Fruit fly (Drosophila melanogaster) whole organism, embryonic: ENCODE data around the gene CG42538.

Experiments
- B-H2 ChIP-seq: fragments of 200-800 bp; sonication (Bioruptor generic); optimal IDR thresholded peaks from 2 replicates; lab custom pipeline; 2018; ENCODE audit warnings: missing biosample characterization, mild to moderate bottlenecking, missing genetic modification characterization
- CG1024 ChIP-seq: fragments of 200-800 bp; sonication (Bioruptor generic); IDR thresholded peaks from 2 replicates; pipeline ENCODE4 v1.3.6; 2022; ENCODE audit warnings: missing biosample characterization, missing genetic modification characterization
- CG12155 ChIP-seq: fragments of 200-800 bp; sonication (Bioruptor generic); optimal IDR thresholded peaks from 3 replicates; lab custom pipeline; 2016; ENCODE audit warnings: missing biosample characterization, missing genetic modification characterization
- CG1602 ChIP-seq: fragments of 200-800 bp; sonication (Bioruptor generic); optimal IDR thresholded peaks from 3 replicates; lab custom pipeline; 2016; ENCODE audit warnings: missing biosample characterization, missing genetic modification characterization
- CG1647 ChIP-seq: fragments of 200-800 bp; sonication (Bioruptor generic); optimal IDR thresholded peaks from 3 replicates; lab custom pipeline; 2016; ENCODE audit warnings: missing biosample characterization, missing genetic modification characterization
- CG17912 ChIP-seq: fragments of 200-800 bp; sonication (Bioruptor generic); optimal IDR thresholded peaks from 2 replicates; lab custom pipeline; 2018; ENCODE audit warnings: missing biosample characterization, mild to moderate bottlenecking, missing genetic modification characterization
- CG2678 ChIP-seq: fragments of 200-800 bp; sonication (Bioruptor generic); optimal IDR thresholded peaks from 3 replicates; lab custom pipeline; 2019; ENCODE audit warnings: missing biosample characterization, mild to moderate bottlenecking, missing genetic modification characterization, moderate library complexity
- CG2712 ChIP-seq: fragments of 200-800 bp; optimal IDR thresholded peaks from 3 replicates; lab custom pipeline; 2019; ENCODE audit warnings: missing biosample characterization, mild to moderate bottlenecking, missing genetic modification characterization, moderate library complexity
- CG42726 ChIP-seq: fragments of 200-800 bp; sonication (Bioruptor generic); IDR thresholded peaks from 2 replicates; pipeline ENCODE4 v1.3.6; 2022; ENCODE audit warnings: missing biosample characterization, missing genetic modification characterization; ENCODE audit not compliant: partially characterized antibody
- CG4360 ChIP-seq: fragments of 200-800 bp; sonication (Bioruptor generic); IDR thresholded peaks from 2 replicates; pipeline ENCODE4 v1.3.6; 2022; ENCODE audit warnings: missing biosample characterization, missing genetic modification characterization
- CG4854 ChIP-seq: fragments of 200-800 bp; sonication (Bioruptor generic); optimal IDR thresholded peaks from 2 replicates; lab custom pipeline; 2016; ENCODE audit warnings: missing biosample characterization, missing genetic modification characterization, inconsistent platforms
- CG5180 ChIP-seq: fragments of 200-800 bp; sonication (Bioruptor generic); optimal IDR thresholded peaks from 3 replicates; lab custom pipeline; 2017; ENCODE audit warnings: missing biosample characterization, missing genetic modification characterization, mild to moderate bottlenecking, moderate library complexity, missing genetic modification reagents
- CG6683 ChIP-seq: fragments of 200-800 bp; sonication (Bioruptor generic); optimal IDR thresholded peaks from 2 replicates; lab custom pipeline; 2017; ENCODE audit warnings: missing biosample characterization, mild to moderate bottlenecking, missing genetic modification characterization, missing genetic modification reagents
- CG8281 ChIP-seq: fragments of 200-800 bp; sonication (Bioruptor generic); optimal IDR thresholded peaks from 2 replicates; lab custom pipeline; 2018; ENCODE audit warnings: missing biosample characterization, mild to moderate bottlenecking, missing genetic modification characterization, moderate library complexity
- CG9817 ChIP-seq: fragments of 200-800 bp; sonication (Bioruptor generic); optimal IDR thresholded peaks from 2 replicates; lab custom pipeline; 2018; ENCODE audit warnings: missing biosample characterization, mild to moderate bottlenecking, missing genetic modification characterization, moderate library complexity
- Doc3 ChIP-seq: fragments of 200-800 bp; sonication (Bioruptor generic); IDR thresholded peaks from 3 replicates; pipeline ENCODE4 v1.3.6; 2022; ENCODE audit warnings: missing biosample characterization, missing genetic modification characterization; ENCODE audit not compliant: partially characterized antibody
- Ets97D ChIP-seq: fragments of 200-800 bp; sonication (Bioruptor generic); optimal IDR thresholded peaks from 3 replicates; lab custom pipeline; 2016; ENCODE audit warnings: missing biosample characterization, missing genetic modification characterization
- Fer1 ChIP-seq: fragments of 200-800 bp; sonication (Bioruptor generic); optimal IDR thresholded peaks from 2 replicates; lab custom pipeline; 2017; ENCODE audit warnings: missing biosample characterization, mild to moderate bottlenecking, missing genetic modification characterization
- HLH54F ChIP-seq: fragments of 200-800 bp; sonication (Bioruptor generic); optimal IDR thresholded peaks from 3 replicates; lab custom pipeline; 2016; ENCODE audit warnings: missing biosample characterization, missing genetic modification characterization
- Kr ChIP-seq: fragments of 200-800 bp; sonication (Bioruptor generic); optimal IDR thresholded peaks from 2 replicates; lab custom pipeline; 2017; ENCODE audit warnings: missing biosample characterization, mild to moderate bottlenecking, missing genetic modification characterization
- Lhr ChIP-seq: fragments of 200-800 bp; sonication (Bioruptor generic); optimal IDR thresholded peaks from 3 replicates; lab custom pipeline; 2017; ENCODE audit warnings: mild to moderate bottlenecking, missing biosample characterization, missing genetic modification reagents, missing genetic modification characterization
- Neu2 ChIP-seq: fragments of 200-800 bp; sonication (Bioruptor generic); optimal IDR thresholded peaks from 3 replicates; lab custom pipeline; 2016; ENCODE audit warnings: missing biosample characterization, missing genetic modification characterization, borderline replicate concordance
- Oaz ChIP-seq: fragments of 200-800 bp; sonication (Bioruptor generic); IDR thresholded peaks from 2 replicates; pipeline ENCODE4 v1.3.6; 2022; ENCODE audit warnings: missing biosample characterization, missing genetic modification characterization
- Opbp ChIP-seq: fragments of 200-800 bp; sonication (Bioruptor generic); IDR thresholded peaks from 3 replicates; pipeline ENCODE4 v1.3.6; 2022; ENCODE audit warnings: missing biosample characterization, missing genetic modification characterization; ENCODE audit not compliant: partially characterized antibody
- Taf1 ChIP-seq: fragments of 200-800 bp; sonication (Bioruptor generic); IDR thresholded peaks from 2 replicates; pipeline ENCODE4 v1.3.6; 2022; ENCODE audit warnings: missing biosample characterization, missing genetic modification characterization
- Xrp1 ChIP-seq: fragments of 200-800 bp; sonication (Bioruptor generic); IDR thresholded peaks from 2 replicates; pipeline ENCODE4 v1.3.6; 2022; ENCODE audit warnings: missing biosample characterization, missing genetic modification characterization
- ara ChIP-seq: fragments of 200-800 bp; sonication (Bioruptor generic); IDR thresholded peaks from 2 replicates; pipeline ENCODE4 v1.3.6; 2022; ENCODE audit warnings: missing biosample characterization, missing genetic modification characterization
- bab2 ChIP-seq: fragments of 200-800 bp; sonication (Bioruptor generic); optimal IDR thresholded peaks from 2 replicates; lab custom pipeline; 2016; ENCODE audit warnings: missing biosample characterization, missing genetic modification characterization
- bbx ChIP-seq: fragments of 200-800 bp; sonication (Bioruptor generic); IDR thresholded peaks from 2 replicates; pipeline ENCODE4 v1.3.6; 2022; ENCODE audit warnings: missing biosample characterization, missing genetic modification characterization; ENCODE audit not compliant: partially characterized antibody
- dmrt11E ChIP-seq: fragments of 200-800 bp; sonication (Bioruptor generic); optimal IDR thresholded peaks from 3 replicates; lab custom pipeline; 2018; ENCODE audit warnings: missing biosample characterization, mild to moderate bottlenecking, missing genetic modification characterization, moderate library complexity
- dysf ChIP-seq: fragments of 200-800 bp; sonication (Bioruptor generic); IDR thresholded peaks from 3 replicates; pipeline ENCODE4 v1.3.6; 2022; ENCODE audit warnings: missing biosample characterization, missing genetic modification characterization
- ewg ChIP-seq: fragments of 200-800 bp; sonication (Bioruptor generic); optimal IDR thresholded peaks from 3 replicates; lab custom pipeline; 2017; ENCODE audit warnings: mild to moderate bottlenecking, missing biosample characterization, missing genetic modification reagents, missing genetic modification characterization
- grn ChIP-seq: fragments of 200-800 bp; sonication (Bioruptor generic); optimal IDR thresholded peaks from 3 replicates; lab custom pipeline; 2017; ENCODE audit warnings: missing biosample characterization, missing genetic modification characterization
- hbn ChIP-seq: fragments of 200-800 bp; sonication (Bioruptor generic); IDR thresholded peaks from 2 replicates; pipeline ENCODE4 v1.3.6; 2022; ENCODE audit warnings: missing biosample characterization, missing genetic modification characterization; ENCODE audit not compliant: partially characterized antibody
- hkb ChIP-seq, 2 experiments: fragments of 200-800 bp in 1 of 2; fragments of >200 bp in 1 of 2; sonication (Bioruptor generic) in 1 of 2; IDR thresholded peaks in 1 of 2; optimal IDR thresholded peaks in 1 of 2; 2 replicates each; pipeline versions ENCODE4 v1.3.6 to Lab custom; 2017 to 2022; ENCODE audit warnings: missing biosample characterization in 1 of 2, missing genetic modification characterization in 1 of 2
- lmd ChIP-seq: fragments of 200-800 bp; sonication (Bioruptor generic); IDR thresholded peaks from 2 replicates; pipeline ENCODE4 v1.3.6; 2022; ENCODE audit warnings: missing biosample characterization, missing genetic modification characterization
- nerfin-1 ChIP-seq: fragments of 200-800 bp; sonication (Bioruptor generic); optimal IDR thresholded peaks from 3 replicates; lab custom pipeline; 2019; ENCODE audit warnings: missing biosample characterization, mild to moderate bottlenecking, missing genetic modification characterization, moderate library complexity
- otp ChIP-seq: fragments of 200-800 bp; sonication (Bioruptor generic); IDR thresholded peaks from 3 replicates; pipeline ENCODE4, ENCODE4 v1.3.6; 2022; ENCODE audit warnings: missing biosample characterization, missing genetic modification characterization
- pros ChIP-seq: fragments of 200-800 bp; sonication (Bioruptor generic); optimal IDR thresholded peaks from 3 replicates; lab custom pipeline; 2019; ENCODE audit warnings: missing biosample characterization, mild to moderate bottlenecking, missing genetic modification characterization, moderate library complexity
- ranshi ChIP-seq: fragments of 200-800 bp; sonication (Bioruptor generic); IDR thresholded peaks from 2 replicates; pipeline ENCODE4 v1.3.6; 2022; ENCODE audit warnings: missing biosample characterization, missing genetic modification characterization
- rib ChIP-seq: fragments of 200-800 bp; sonication (Bioruptor generic); IDR thresholded peaks from 2 replicates; pipeline ENCODE4 v1.3.6; 2022; ENCODE audit warnings: missing biosample characterization, missing genetic modification characterization
- ro ChIP-seq: fragments of 200-800 bp; sonication (Bioruptor generic); IDR thresholded peaks from 2 replicates; pipeline ENCODE4 v1.3.6; 2022; ENCODE audit warnings: missing biosample characterization, missing genetic modification characterization
- sc ChIP-seq, 3 experiments: fragments of >200 bp in 2 of 3; fragments of 200-800 bp in 1 of 3; sonication (Bioruptor generic) in 1 of 3; optimal IDR thresholded peaks; 2 replicates in 2 of 3; 3 replicates in 1 of 3; lab custom pipeline; 2017; ENCODE audit warnings: mild to moderate bottlenecking in 1 of 3, missing biosample characterization in 1 of 3, missing genetic modification characterization in 1 of 3, missing genetic modification reagents in 1 of 3
- sens ChIP-seq: fragments of 200-800 bp; sonication (Bioruptor generic); peaks from one replicate; lab custom pipeline; 2016; ENCODE audit warnings: missing biosample characterization, missing genetic modification characterization
- sim ChIP-seq: fragments of 200-800 bp; sonication (Bioruptor generic); IDR thresholded peaks from 2 replicates; pipeline ENCODE4 v1.3.6; 2022; ENCODE audit warnings: missing biosample characterization, missing genetic modification characterization
- sima ChIP-seq: fragments of 200-800 bp; sonication (Bioruptor generic); optimal IDR thresholded peaks from 2 replicates; lab custom pipeline; 2016; ENCODE audit warnings: missing biosample characterization, missing genetic modification characterization
- sqz ChIP-seq: fragments of 200-800 bp; sonication (Bioruptor generic); optimal IDR thresholded peaks from 3 replicates; lab custom pipeline; 2018; ENCODE audit warnings: missing biosample characterization, mild to moderate bottlenecking, missing genetic modification characterization
- vnd ChIP-seq: fragments of 200-800 bp; sonication (Bioruptor generic); IDR thresholded peaks from 3 replicates; pipeline ENCODE4 v1.3.6; 2022; ENCODE audit warnings: missing biosample characterization, missing genetic modification characterization; ENCODE audit not compliant: partially characterized antibody

CG42538 gene

DNA sequence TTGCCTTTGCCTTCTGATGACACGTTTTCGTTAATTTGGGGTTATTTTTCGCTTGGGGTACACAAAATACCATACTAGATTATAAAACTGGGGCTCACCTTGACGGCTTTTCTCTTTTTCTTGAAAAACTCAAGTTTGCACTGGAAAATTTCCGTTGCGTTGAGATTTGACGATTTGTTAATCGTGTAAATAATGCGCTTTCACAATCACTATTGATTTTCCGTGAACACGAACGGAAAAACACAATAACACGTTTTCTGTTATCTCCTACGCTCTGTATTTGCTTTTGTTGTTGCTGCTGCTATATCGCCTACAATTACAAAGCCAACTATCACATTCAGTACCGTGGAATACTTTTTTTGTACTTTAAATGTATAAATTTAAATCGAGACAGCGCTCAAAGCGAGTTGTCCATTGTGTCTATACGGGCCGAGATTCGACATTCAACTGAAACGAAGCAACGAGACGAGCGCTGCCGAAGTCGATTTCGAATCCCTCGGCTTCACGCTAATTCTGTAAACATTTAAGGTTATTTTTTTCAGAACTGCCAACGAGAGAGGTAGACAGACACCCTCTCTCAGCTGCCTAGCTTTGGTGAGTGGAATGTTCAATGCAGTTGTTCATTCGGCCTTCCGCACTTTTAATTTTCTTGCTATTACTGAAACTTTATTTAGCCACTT is 12.2 kb downstream of the CG42538 start (continued):
- TF ChIP-seq pros (GFP tag; lab: Kevin White, UChicago) (peak; percentile 26), Kr (no peak), dmrt11E (tag; lab: Kevin White, UChicago) (no peak), Doc3 (GFP tag; lab: Robert Waterston, UW) (no peak), Taf1 (GFP tag; lab: Robert Waterston, UW) (no peak), Oaz (GFP tag; lab: Robert Waterston, UW) (no peak), Xrp1 (GFP tag; lab: Robert Waterston, UW) (no peak; the same call in 1 of the 2 replicates), CG6683 (GFP tag; lab: Kevin White, UChicago) (no peak), CG2712 (tag; lab: Kevin White, UChicago) (peak; percentile 8), nerfin-1 (tag; lab: Kevin White, UChicago) (no peak), CG1647 (no peak), CG1024 (GFP tag; lab: Robert Waterston, UW) (0 out of 2 replicates have a peak, but pooled peaks have one; percentile 7), grn (GFP tag; lab: Kevin White, UChicago) (no peak), ara (GFP tag; lab: Robert Waterston, UW) (no peak), Neu2 (GFP tag; lab: Kevin White, UChicago) (no peak), Opbp (no peak), CG1602 (GFP tag; lab: Kevin White, UChicago) (no peak), CG4854 (GFP tag; lab: Kevin White, UChicago) (no peak), CG4360 (GFP tag; lab: Robert Waterston, UW) (peak; percentile 51), CG12155 (peak; percentile 91), sens (GFP tag; lab: Kevin White, UChicago) (peak; percentile 89), hkb (optimal IDR thresholded peaks at IDR 0.05; lab: Kevin White, UChicago) (no peak), hkb (GFP tag; IDR thresholded peaks at IDR 0.05; lab: Robert Waterston, UW) (no peak; the same call in 1 of the 2 replicates), sim (GFP tag; lab: Robert Waterston, UW) (no peak), B-H2 (GFP tag; lab: Kevin White, UChicago) (peak; percentile 76), otp (GFP tag; lab: Robert Waterston, UW) (peak; percentile 55; the same call in 1 of the 3 replicates), bbx (GFP tag; lab: Robert Waterston, UW) (peak; percentile 58; the same call in 1 of the 2 replicates), CG42726 (GFP tag; lab: Robert Waterston, UW) (peak; percentile 26; the same call in 1 of the 2 replicates), dysf (GFP tag; lab: Robert Waterston, UW) (no peak), sima (GFP tag; lab: Kevin White, UChicago) (no peak), Ets97D (GFP tag; lab: Kevin White, UChicago) (no peak), CG5180 (GFP tag; lab: Kevin White, UChicago) (no peak), lmd (GFP tag; lab: Robert Waterston, UW) (no peak), CG2678 (tag; lab: Kevin White, UChicago) (peak; percentile 17), Lhr (no peak), ranshi (GFP tag; lab: Robert Waterston, UW) (no peak; the same call in 1 of the 2 replicates), Fer1 (GFP tag; lab: Kevin White, UChicago) (peak; percentile 21), vnd (GFP tag; lab: Robert Waterston, UW) (no peak), bab2 (GFP tag; lab: Kevin White, UChicago) (no peak), HLH54F (GFP tag; lab: Kevin White, UChicago) (no peak), CG8281 (tag; lab: Kevin White, UChicago) (no peak), CG9817 (no peak), CG17912 (no peak), ro (GFP tag; lab: Robert Waterston, UW) (no peak), hbn (GFP tag; lab: Robert Waterston, UW) (no peak), sqz (GFP tag; lab: Kevin White, UChicago) (peak; percentile 86), rib (GFP tag; lab: Robert Waterston, UW) (peak; percentile 66), sc (optimal IDR thresholded peaks at IDR 0.05; lab: Kevin White, UChicago) (no peak), sc (GFP tag; optimal IDR thresholded peaks at IDR 0.05; lab: Kevin White, UChicago) (no peak), ewg (GFP tag; lab: Kevin White, UChicago) (no peak)
